Worm (Caenorhabditis elegans): Measurements from ENCODE around the gene acp-4.

- no peak for TF ChIP-seq ets-7 (tag; optimal IDR thresholded peaks at IDR 0.05)
- no peak for TF ChIP-seq ama-1 (optimal IDR thresholded peaks at IDR 0.05)
- TF ChIP-seq tbx-11 (GFP tag; IDR thresholded peaks at IDR 0.05), result no peak
- no peak for TF ChIP-seq scrt-1 (GFP tag; IDR thresholded peaks at IDR 0.05)
- TF ChIP-seq sea-1 (GFP tag; conservative IDR thresholded peaks at IDR 0.05), result no peak
- TF ChIP-seq aly-1 (tag; optimal IDR thresholded peaks at IDR 0.05), result no peak
- TF ChIP-seq pes-1 (GFP tag; IDR thresholded peaks at IDR 0.05), result no peak
- TF ChIP-seq hnd-1 (tag; optimal IDR thresholded peaks at IDR 0.05), result no peak
- no peak for TF ChIP-seq tra-4 (tag; optimal IDR thresholded peaks at IDR 0.05)
Observed at ce11 chrII:8417059-8417668, 17.7 kb downstream of the acp-4 start, which contains the start of gene fdgt-2.

All from whole organism, early embryonic.